Fruit fly (Drosophila melanogaster): ENCODE measurements around the gene ATPsynbetaL.
A peak's percentile ranks its signal among the peaks of the same experiment; 100 is the strongest.

The ATPsynbetaL gene

DNA sequence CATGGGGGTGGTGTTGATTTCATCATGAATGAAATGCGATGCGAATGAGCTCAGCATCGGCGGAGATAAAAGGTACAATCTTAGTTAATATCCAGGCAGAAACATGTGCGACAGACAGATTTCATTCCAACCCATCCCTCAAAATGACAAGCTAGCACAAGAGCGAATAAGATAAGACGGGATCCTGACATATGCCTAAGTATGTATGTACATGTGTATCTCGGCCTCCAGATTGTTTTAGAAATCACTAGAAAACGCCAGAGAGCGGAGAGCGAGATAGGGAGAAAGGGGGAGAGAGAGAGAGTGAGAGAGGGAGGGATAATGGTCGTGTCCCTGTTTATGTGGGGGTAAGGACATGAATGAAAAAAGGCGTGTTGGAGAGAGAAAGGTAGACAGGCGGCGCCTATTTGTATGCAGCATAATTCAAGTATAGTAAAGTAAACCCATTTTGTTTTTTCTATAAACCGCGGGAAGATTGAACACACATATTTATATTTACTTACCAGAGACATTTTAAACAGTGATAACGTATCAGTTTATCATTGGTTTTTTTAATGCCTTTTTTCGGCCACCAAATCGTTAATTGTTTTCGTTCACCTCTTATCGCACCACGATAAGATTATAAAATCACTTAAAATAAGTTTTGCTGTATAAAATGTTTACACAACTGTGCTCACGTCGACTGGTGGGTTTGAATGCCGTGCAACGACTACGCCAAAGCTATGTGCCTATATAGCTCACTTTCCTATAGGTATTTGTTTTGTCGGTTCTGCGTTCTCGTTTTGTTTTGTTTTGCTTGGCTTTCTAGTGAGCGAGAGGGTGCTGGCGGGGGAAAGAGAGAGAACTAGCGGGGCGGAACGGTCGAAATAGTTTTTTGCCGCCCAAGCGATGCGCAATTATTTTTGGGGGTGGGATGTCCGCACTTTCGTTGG is 47.4 kb upstream of the ATPsynbetaL start (continued):
- TF ChIP-seq Atf-2 (GFP tag; optimal IDR thresholded peaks at IDR 0.05), result no peak
- peak; percentile 5 for TF ChIP-seq CG13424 (tag; optimal IDR thresholded peaks at IDR 0.05)
- TF ChIP-seq cg (GFP tag; optimal IDR thresholded peaks at IDR 0.05), result peak; percentile 25
- TF ChIP-seq CG2199 (GFP tag; IDR thresholded peaks at IDR 0.05), result peak; percentile 64; the same call in 2 of the 3 replicates
- no peak for TF ChIP-seq lbe (GFP tag; optimal IDR thresholded peaks at IDR 0.05)
- no peak for TF ChIP-seq BEAF-32 (GFP tag; optimal IDR thresholded peaks at IDR 0.05)
- TF ChIP-seq bsh (GFP tag; optimal IDR thresholded peaks at IDR 0.05), result peak; percentile 19 to 57
- TF ChIP-seq MTF-1 (GFP tag; optimal IDR thresholded peaks at IDR 0.05; ENCODE audit: borderline replicate concordance), result peak; percentile 47
- TF ChIP-seq CG5180 (GFP tag; optimal IDR thresholded peaks at IDR 0.05), result peak; percentile 40
- TF ChIP-seq fru (optimal IDR thresholded peaks at IDR 0.05), result no peak
- peak; percentile 43 for TF ChIP-seq wek (GFP tag; optimal IDR thresholded peaks at IDR 0.05)
- TF ChIP-seq CG10959 (GFP tag; IDR thresholded peaks at IDR 0.05), result 0 out of 2 replicates have a peak, but pooled peaks have one; percentile 12
- TF ChIP-seq CG15011 (GFP tag; optimal IDR thresholded peaks at IDR 0.05), result peak; percentile 48
- TF ChIP-seq kay (GFP tag; optimal IDR thresholded peaks at IDR 0.05), result no peak
- peak; percentile 58 for TF ChIP-seq CG17568 (GFP tag; optimal IDR thresholded peaks at IDR 0.05)
- TF ChIP-seq ind (GFP tag; optimal IDR thresholded peaks at IDR 0.05), result no peak
- no peak for TF ChIP-seq CG9797 (GFP tag; optimal IDR thresholded peaks at IDR 0.05)
- TF ChIP-seq onecut (GFP tag; IDR thresholded peaks at IDR 0.05), result no peak; the same call in 1 of the 2 replicates
- peak; percentile 13 for TF ChIP-seq D19B (GFP tag; optimal IDR thresholded peaks at IDR 0.05)
- TF ChIP-seq sob (GFP tag; IDR thresholded peaks at IDR 0.05), result peak; percentile 46; the same call in 1 of the 2 replicates
- peak; percentile 85 for TF ChIP-seq lab (GFP tag; optimal IDR thresholded peaks at IDR 0.05)
- peak; percentile 43; the same call in 1 of the 2 replicates for TF ChIP-seq Rfx (GFP tag; IDR thresholded peaks at IDR 0.05)
- TF ChIP-seq CG13894 (tag; optimal IDR thresholded peaks at IDR 0.05), result peak; percentile 90
- TF ChIP-seq gfzf (GFP tag; optimal IDR thresholded peaks at IDR 0.05), result no peak
- TF ChIP-seq CG14965 (GFP tag; optimal IDR thresholded peaks at IDR 0.05; ENCODE audit: borderline replicate concordance), result no peak
- TF ChIP-seq Hand (GFP tag; optimal IDR thresholded peaks at IDR 0.05), result peak; percentile 51
- TF ChIP-seq pfk (GFP tag; optimal IDR thresholded peaks at IDR 0.05), result peak; percentile 82
- TF ChIP-seq CG1832 (GFP tag; optimal IDR thresholded peaks at IDR 0.05), result peak; percentile 74
- TF ChIP-seq CG4328 (GFP tag; optimal IDR thresholded peaks at IDR 0.05), result peak; percentile 66
- TF ChIP-seq CG11696 (GFP tag; IDR thresholded peaks at IDR 0.05), result 0 out of 2 replicates have a peak, but pooled peaks have one; percentile 5
- peak; percentile 9 for TF ChIP-seq HLHmδ (GFP tag; optimal IDR thresholded peaks at IDR 0.05)
- TF ChIP-seq CG13123 (GFP tag; optimal IDR thresholded peaks at IDR 0.05), result no peak
- peak; percentile 82 for TF ChIP-seq grn (GFP tag; optimal IDR thresholded peaks at IDR 0.05)
- peak; percentile 59 for TF ChIP-seq Elba2 (GFP tag; optimal IDR thresholded peaks at IDR 0.05)
- TF ChIP-seq CG6272 (GFP tag; IDR thresholded peaks at IDR 0.05), result no peak
- TF ChIP-seq CG12391 (tag; optimal IDR thresholded peaks at IDR 0.05), result peak; percentile 22
- peak; percentile 20 for TF ChIP-seq CHES-1-like (GFP tag; optimal IDR thresholded peaks at IDR 0.05)
- TF ChIP-seq CG17802 (tag; optimal IDR thresholded peaks at IDR 0.05), result no peak
- TF ChIP-seq CG33213 (GFP tag; optimal IDR thresholded peaks at IDR 0.05), result no peak
- TF ChIP-seq Hr39 (optimal IDR thresholded peaks at IDR 0.05), result no peak
- TF ChIP-seq CG9876 (GFP tag; optimal IDR thresholded peaks at IDR 0.05), result no peak
- no peak for TF ChIP-seq Lhr (GFP tag; optimal IDR thresholded peaks at IDR 0.05)
- TF ChIP-seq bab2 (GFP tag; optimal IDR thresholded peaks at IDR 0.05), result no peak
- TF ChIP-seq CTCF (GFP tag; optimal IDR thresholded peaks at IDR 0.05), result no peak
- TF ChIP-seq exex (tag; optimal IDR thresholded peaks at IDR 0.05), result peak; percentile 100
- peak; percentile 33 for TF ChIP-seq Nf-YB (GFP tag; optimal IDR thresholded peaks at IDR 0.05)
- no peak for TF ChIP-seq zfh2 (GFP tag; optimal IDR thresholded peaks at IDR 0.05)
- peak; percentile 62 for TF ChIP-seq Jarid2 (GFP tag; optimal IDR thresholded peaks at IDR 0.05)

Data from whole organism, embryonic.